Worm (Caenorhabditis elegans) whole organism, late embryonic: ENCODE measurements around the gene tpan-1.

Source experiments
- F13H6.1 ChIP-seq: sonication (generic microtip); optimal IDR thresholded peaks from 2 replicates; lab custom pipeline; 2016; ENCODE audit warnings: missing genetic modification characterization, missing compliant biosample characterization
- ahr-1 ChIP-seq: sonication (generic microtip); optimal IDR thresholded peaks from 2 replicates; lab custom pipeline; 2016; ENCODE audit warnings: missing genetic modification characterization, missing compliant biosample characterization
- ceh-14 ChIP-seq: sonication (generic microtip); optimal IDR thresholded peaks from 2 replicates; lab custom pipeline; 2016; ENCODE audit warnings: missing genotype, missing genetic modification characterization, missing compliant biosample characterization
- ceh-18 ChIP-seq: sonication (generic microtip); optimal IDR thresholded peaks from 2 replicates; lab custom pipeline; 2016; ENCODE audit warnings: missing genetic modification characterization, missing compliant biosample characterization
- ceh-2 ChIP-seq: sonication (generic microtip); optimal IDR thresholded peaks from 2 replicates; lab custom pipeline; 2016; ENCODE audit warnings: missing genotype, missing genetic modification characterization, missing compliant biosample characterization
- ceh-30 ChIP-seq: fragments of 150-350 bp; optimal IDR thresholded peaks from 2 replicates; lab custom pipeline; 2014; ENCODE audit warnings: missing biosample characterization, missing genetic modification characterization
- ceh-31 ChIP-seq: sonication (generic microtip); optimal IDR thresholded peaks from 2 replicates; lab custom pipeline; 2016; ENCODE audit warnings: missing genetic modification characterization, missing compliant biosample characterization
- ceh-34 ChIP-seq: sonication (generic microtip); optimal IDR thresholded peaks from 2 replicates; lab custom pipeline; 2016; ENCODE audit warnings: mild to moderate bottlenecking, missing genetic modification characterization, missing compliant biosample characterization
- ceh-9 ChIP-seq: sonication (generic microtip); optimal IDR thresholded peaks from 2 replicates; lab custom pipeline; 2016; ENCODE audit warnings: mild to moderate bottlenecking, missing genetic modification characterization, inconsistent platforms, missing compliant biosample characterization
- che-1 ChIP-seq: sonication (generic microtip); optimal IDR thresholded peaks from 2 replicates; lab custom pipeline; 2016; ENCODE audit warnings: mild to moderate bottlenecking, missing genetic modification characterization, missing compliant biosample characterization
- dve-1 ChIP-seq: sonication (generic microtip); optimal IDR thresholded peaks from 2 replicates; lab custom pipeline; 2017; ENCODE audit warnings: antibody characterized with exemption, mild to moderate bottlenecking, missing genetic modification characterization, missing compliant biosample characterization
- elt-2 ChIP-seq: sonication (generic microtip); optimal IDR thresholded peaks from 2 replicates; lab custom pipeline; 2016; ENCODE audit warnings: missing genetic modification reagents, missing genetic modification characterization, missing compliant biosample characterization
- elt-4 ChIP-seq: sonication (generic microtip); optimal IDR thresholded peaks from 2 replicates; lab custom pipeline; 2016; ENCODE audit warnings: missing genetic modification characterization, missing compliant biosample characterization
- eyg-1 ChIP-seq: sonication (generic microtip); optimal IDR thresholded peaks from 2 replicates; lab custom pipeline; 2016; ENCODE audit warnings: missing genotype, missing genetic modification characterization, missing compliant biosample characterization
- fax-1 ChIP-seq: sonication (generic microtip); optimal IDR thresholded peaks from 2 replicates; lab custom pipeline; 2016; ENCODE audit warnings: missing genotype, missing genetic modification characterization, missing compliant biosample characterization
- fkh-6 ChIP-seq: sonication (generic microtip); optimal IDR thresholded peaks from 2 replicates; lab custom pipeline; 2016; ENCODE audit warnings: missing genetic modification characterization, missing compliant biosample characterization
- hlh-13 ChIP-seq: fragments of 200-800 bp; sonication (Bioruptor generic); optimal IDR thresholded peaks from 2 replicates; lab custom pipeline; 2018; ENCODE audit warnings: mild to moderate bottlenecking, missing genetic modification characterization, missing compliant biosample characterization
- hlh-6 ChIP-seq: sonication (generic microtip); optimal IDR thresholded peaks from 2 replicates; lab custom pipeline; 2016; ENCODE audit warnings: missing genotype, missing genetic modification characterization, missing compliant biosample characterization
- nfya-1 ChIP-seq: sonication (generic microtip); optimal IDR thresholded peaks from 2 replicates; lab custom pipeline; 2017; ENCODE audit warnings: missing genetic modification characterization, mild to moderate bottlenecking, missing compliant biosample characterization, antibody characterized with exemption, moderate library complexity
- nhr-11 ChIP-seq: fragments of 150-350 bp; optimal IDR thresholded peaks from 2 replicates; lab custom pipeline; 2014; ENCODE audit warnings: missing biosample characterization, missing genetic modification characterization
- nhr-232 ChIP-seq: sonication (generic microtip); optimal IDR thresholded peaks from 2 replicates; lab custom pipeline; 2016; ENCODE audit warnings: missing genetic modification characterization, missing compliant biosample characterization
- npax-4 ChIP-seq: sonication (generic microtip); optimal IDR thresholded peaks from 2 replicates; lab custom pipeline; 2016; ENCODE audit warnings: missing genetic modification characterization, missing compliant biosample characterization
- pag-3 ChIP-seq: sonication (generic microtip); optimal IDR thresholded peaks from 2 replicates; lab custom pipeline; 2016; ENCODE audit warnings: missing compliant biosample characterization, missing genetic modification characterization, borderline replicate concordance
- pax-1 ChIP-seq: fragments of 150-350 bp; optimal IDR thresholded peaks from 2 replicates; lab custom pipeline; 2014; ENCODE audit warnings: missing biosample characterization, missing genetic modification characterization
- pha-2 ChIP-seq: sonication (generic microtip); optimal IDR thresholded peaks from 2 replicates; lab custom pipeline; 2017; ENCODE audit warnings: mild to moderate bottlenecking, missing genetic modification characterization, missing compliant biosample characterization
- pha-4 ChIP-seq: fragments of 150-350 bp; optimal IDR thresholded peaks from 2 replicates; lab custom pipeline; 2018; ENCODE audit warnings: missing biosample characterization, missing genetic modification reagents, missing genetic modification characterization
- ref-2 ChIP-seq: sonication (generic microtip); optimal IDR thresholded peaks from 2 replicates; lab custom pipeline; 2016; ENCODE audit warnings: missing genetic modification characterization, missing compliant biosample characterization
- tbx-2 ChIP-seq: sonication (generic microtip); optimal IDR thresholded peaks from 2 replicates; lab custom pipeline; 2016; ENCODE audit warnings: missing genetic modification characterization, missing compliant biosample characterization
- tbx-7 ChIP-seq: sonication (generic microtip); optimal IDR thresholded peaks from 2 replicates; lab custom pipeline; 2016; ENCODE audit warnings: missing genotype, missing genetic modification characterization, missing compliant biosample characterization
- unc-42 ChIP-seq: sonication (generic microtip); optimal IDR thresholded peaks from 2 replicates; lab custom pipeline; 2016; ENCODE audit warnings: missing genotype, missing genetic modification characterization, missing compliant biosample characterization
- unc-55 ChIP-seq: sonication (generic microtip); optimal IDR thresholded peaks from 2 replicates; lab custom pipeline; 2017; ENCODE audit warnings: missing biosample characterization, missing genetic modification reagents, missing genetic modification characterization

tpan-1 gene

ce11 chrV:20746805-20747204 is 42.5 kb upstream of the tpan-1 start:
- TF ChIP-seq ceh-34 (tag; lab: Kevin White, UChicago) (peak; percentile 84), nhr-232 (tag; lab: Kevin White, UChicago) (no peak)

ce11 chrV:20747964-20748363 is 41.3 kb upstream of the tpan-1 start:
- TF ChIP-seq nhr-11 (tag; lab: Kevin White, UChicago) (no peak), elt-4 (tag; lab: Kevin White, UChicago) (no peak), dve-1 (tag; lab: Kevin White, UChicago) (no peak), unc-55 (no peak), pag-3 (no peak)
- TF ChIP-seq, all 69 proteins: peak for 0

ce11 chrV:20749098-20749497 is 40.2 kb upstream of the tpan-1 start:
- peak; percentile 89 for TF ChIP-seq pha-4 (tag; lab: Kevin White, UChicago)
- TF ChIP-seq ceh-34 (tag; lab: Kevin White, UChicago): peak; percentile 29
- peak; percentile 68 for TF ChIP-seq pha-2 (tag; lab: Kevin White, UChicago)
- peak; percentile 21 for TF ChIP-seq ceh-2
- TF ChIP-seq F13H6.1 (tag; lab: Kevin White, UChicago): no peak
- peak; percentile 21 for TF ChIP-seq ceh-18 (tag; lab: Kevin White, UChicago)
- TF ChIP-seq pax-1 (tag; lab: Kevin White, UChicago): peak; percentile 72
- TF ChIP-seq ceh-14 (tag; lab: Kevin White, UChicago): no peak
- TF ChIP-seq nfya-1 (tag; lab: Kevin White, UChicago): peak; percentile 67
- TF ChIP-seq eyg-1 (tag; lab: Kevin White, UChicago): no peak
- TF ChIP-seq fax-1 (tag; lab: Kevin White, UChicago): no peak
- TF ChIP-seq ref-2: no peak
- peak; percentile 24 for TF ChIP-seq dve-1 (tag; lab: Kevin White, UChicago)

ce11 chrV:20752609-20753102 is 36.6 kb upstream of the tpan-1 start, which contains the start of gene pha-4:
pha-4 (plus strand) TSS chrV:20753052.
- TF ChIP-seq ceh-18 (tag; lab: Kevin White, UChicago): peak; percentile 9
- no peak for TF ChIP-seq nfya-1 (tag; lab: Kevin White, UChicago)
- TF ChIP-seq tbx-2 (tag; lab: Kevin White, UChicago): peak; percentile 9
- TF ChIP-seq elt-2 (tag; lab: Kevin White, UChicago): peak; percentile 82

ce11 chrV:20753838-20754503 is 35.3 kb upstream of the tpan-1 start:
- TF ChIP-seq pax-1 (tag; lab: Kevin White, UChicago): no peak
- TF ChIP-seq nfya-1 (tag; lab: Kevin White, UChicago): no peak
- TF ChIP-seq hlh-13: no peak
- TF ChIP-seq ceh-31 (tag; lab: Kevin White, UChicago): no peak
- no peak for TF ChIP-seq fkh-6 (tag; lab: Kevin White, UChicago)
- TF ChIP-seq ceh-30 (tag; lab: Kevin White, UChicago): no peak
- no peak for TF ChIP-seq hlh-6
- no peak for TF ChIP-seq elt-4 (tag; lab: Kevin White, UChicago)
- no peak for TF ChIP-seq unc-55
- TF ChIP-seq ceh-14 (tag; lab: Kevin White, UChicago): no peak
- TF ChIP-seq pha-4 (tag; lab: Kevin White, UChicago): no peak
- TF ChIP-seq, all 69 proteins: peak for 0

ce11 chrV:20755494-20755893 is 33.8 kb upstream of the tpan-1 start:
- TF ChIP-seq ceh-9: no peak
- no peak for TF ChIP-seq che-1 (tag; lab: Kevin White, UChicago)
- TF ChIP-seq fkh-6 (tag; lab: Kevin White, UChicago): no peak
- no peak for TF ChIP-seq unc-42 (tag; lab: Kevin White, UChicago)
- no peak for TF ChIP-seq pag-3
- no peak for TF ChIP-seq ahr-1 (tag; lab: Kevin White, UChicago)
- no peak for TF ChIP-seq tbx-7 (tag; lab: Kevin White, UChicago)
- TF ChIP-seq npax-4 (tag; lab: Kevin White, UChicago): no peak
- TF ChIP-seq, all 69 proteins: peak for 0
